Fruit fly (Drosophila melanogaster): ENCODE data around the gene CG5122.

Gene CG5122

DNA sequence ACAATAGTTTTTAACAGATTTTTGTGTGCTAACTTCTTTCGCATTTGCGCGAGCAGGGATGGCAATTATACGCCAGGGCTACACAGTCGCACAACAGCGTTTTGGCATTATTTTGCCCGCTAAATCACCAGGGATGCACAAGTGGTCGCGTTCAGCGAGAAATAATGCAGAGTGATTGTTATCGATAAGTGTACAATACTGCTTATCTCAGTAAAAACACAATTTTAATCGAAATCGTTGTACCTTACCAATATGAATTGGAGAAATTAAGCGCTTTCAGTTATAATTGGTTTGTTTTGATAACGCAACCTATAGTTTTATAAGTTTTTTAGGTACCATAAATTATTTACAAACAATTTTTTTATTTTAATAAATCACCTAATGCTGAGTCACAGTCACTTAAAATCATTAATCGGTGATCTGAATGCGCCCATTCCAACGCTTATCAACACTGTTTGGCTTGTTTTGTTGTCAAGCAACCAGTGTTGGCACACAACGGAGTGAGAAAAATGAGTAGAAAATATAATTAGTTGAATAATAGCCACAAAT, 46.4 kb downstream of the CG5122 start, which contains the start of the genes Sfmbt and CG5439 (continued):
- TF ChIP-seq CG18262 (tag; optimal IDR thresholded peaks at IDR 0.05) (peak; percentile 79), CG10654 (GFP tag; optimal IDR thresholded peaks at IDR 0.05) (peak; percentile 67), CG8388 (GFP tag; optimal IDR thresholded peaks at IDR 0.05) (peak; percentile 65), B-H2 (GFP tag; optimal IDR thresholded peaks at IDR 0.05) (no peak), tap (tag; optimal IDR thresholded peaks at IDR 0.05) (no peak), Dp (GFP tag; optimal IDR thresholded peaks at IDR 0.05) (peak; percentile 48), crc (GFP tag; optimal IDR thresholded peaks at IDR 0.05) (peak; percentile 29), CG34422 (GFP tag; IDR thresholded peaks at IDR 0.05) (peak; percentile 70; the same call in 2 of the 3 replicates), tin (GFP tag; optimal IDR thresholded peaks at IDR 0.05) (peak; percentile 77), eve (GFP tag; optimal IDR thresholded peaks at IDR 0.05) (no peak), row (GFP tag; IDR thresholded peaks at IDR 0.05) (peak; percentile 94), br (optimal IDR thresholded peaks at IDR 0.05) (no peak), CG1529 (GFP tag; optimal IDR thresholded peaks at IDR 0.05) (no peak), vfl (GFP tag; optimal IDR thresholded peaks at IDR 0.05) (peak; percentile 56), NfI (GFP tag; optimal IDR thresholded peaks at IDR 0.05) (peak; percentile 74), CG18476 (GFP tag; optimal IDR thresholded peaks at IDR 0.05) (peak; percentile 76), sug (tag; optimal IDR thresholded peaks at IDR 0.05) (peak; percentile 85), CG30431 (GFP tag; optimal IDR thresholded peaks at IDR 0.05) (peak; percentile 58), CG6272 (GFP tag; IDR thresholded peaks at IDR 0.05) (peak; percentile 77), zf30C (GFP tag; optimal IDR thresholded peaks at IDR 0.05) (no peak), CG6654 (GFP tag; optimal IDR thresholded peaks at IDR 0.05) (peak; percentile 18), lola (GFP tag; optimal IDR thresholded peaks at IDR 0.05) (peak in 1 of 3 experiments; percentile 70), gcm2 (GFP tag; optimal IDR thresholded peaks at IDR 0.05) (no peak), hkb (optimal IDR thresholded peaks at IDR 0.05) (peak; percentile 60), hkb (GFP tag; IDR thresholded peaks at IDR 0.05) (peak; percentile 31; the same call in 1 of the 2 replicates), az2 (GFP tag; optimal IDR thresholded peaks at IDR 0.05) (peak; percentile 71), CG15073 (GFP tag; optimal IDR thresholded peaks at IDR 0.05) (no peak), gt (GFP tag; IDR thresholded peaks at IDR 0.05) (peak; percentile 15; the same call in 1 of the 2 replicates), Kr (GFP tag; optimal IDR thresholded peaks at IDR 0.05) (no peak), CG7372 (GFP tag; IDR thresholded peaks at IDR 0.05) (peak; percentile 46; the same call in 1 of the 2 replicates), CG5245 (GFP tag; optimal IDR thresholded peaks at IDR 0.05) (peak; percentile 55), lov (optimal IDR thresholded peaks at IDR 0.05) (no peak), lov (GFP tag; IDR thresholded peaks at IDR 0.05) (no peak), CG15269 (tag; optimal IDR thresholded peaks at IDR 0.05) (no peak), CG16813 (GFP tag; IDR thresholded peaks at IDR 0.05; ENCODE audit: partially characterized antibody) (peak; percentile 53; the same call in 2 of the 3 replicates), bbx (GFP tag; IDR thresholded peaks at IDR 0.05; ENCODE audit: partially characterized antibody) (no peak), Dll (GFP tag; IDR thresholded peaks at IDR 0.05; ENCODE audit: partially characterized antibody) (peak; percentile 64; the same call in 3 of the 4 replicates), Chrac-16 (GFP tag; optimal IDR thresholded peaks at IDR 0.05) (peak; percentile 76), al (GFP tag; IDR thresholded peaks at IDR 0.05) (peak; percentile 71), CG17385 (GFP tag; optimal IDR thresholded peaks at IDR 0.05) (no peak), CG6813 (GFP tag; optimal IDR thresholded peaks at IDR 0.05) (no peak), D19B (GFP tag; optimal IDR thresholded peaks at IDR 0.05) (no peak), CG17829 (tag; optimal IDR thresholded peaks at IDR 0.05) (peak; percentile 80), stwl (tag; optimal IDR thresholded peaks at IDR 0.05) (peak; percentile 91), CG7987 (GFP tag; optimal IDR thresholded peaks at IDR 0.05) (peak; percentile 15), CG9876 (GFP tag; optimal IDR thresholded peaks at IDR 0.05) (peak; percentile 69), CG2202 (tag; optimal IDR thresholded peaks at IDR 0.05) (peak; percentile 23), zfh2 (GFP tag; optimal IDR thresholded peaks at IDR 0.05) (peak; percentile 94), CG11723 (GFP tag; optimal IDR thresholded peaks at IDR 0.05) (no peak), ewg (GFP tag; optimal IDR thresholded peaks at IDR 0.05) (peak; percentile 90), CG7745 (tag; optimal IDR thresholded peaks at IDR 0.05) (no peak)
